Worm (Caenorhabditis elegans): ENCODE results near the gene Y53F4B.19.

ce11 chrII:15109844-15110243, 33.1 kb downstream of the Y53F4B.19 start, which contains the start of gene Y53F4B.39:
- no peak for TF ChIP-seq W03F9.2 (tag; optimal IDR thresholded peaks at IDR 0.05)
- TF ChIP-seq him-1 (tag; optimal IDR thresholded peaks at IDR 0.05), result no peak
- no peak for TF ChIP-seq dao-5 (tag; optimal IDR thresholded peaks at IDR 0.05)
